Fruit fly (Drosophila melanogaster) whole organism, pupa: Measurements from ENCODE around the gene RpL8.

Source experiments
- CG10348 ChIP-seq: fragments of 200-800 bp; sonication (Bioruptor generic); IDR thresholded peaks from 2 replicates; pipeline ENCODE4 v1.3.6; 2022; ENCODE audit warnings: missing biosample characterization, missing genetic modification characterization
- CG13204 ChIP-seq: fragments of 200-800 bp; sonication (Bioruptor generic); optimal IDR thresholded peaks from 2 replicates; lab custom pipeline; 2018; ENCODE audit warnings: missing biosample characterization, mild to moderate bottlenecking, missing genetic modification characterization, moderate library complexity
- CG15710 ChIP-seq: fragments of 200-800 bp; sonication (Bioruptor generic); optimal IDR thresholded peaks from 2 replicates; lab custom pipeline; 2018; ENCODE audit warnings: missing biosample characterization, mild to moderate bottlenecking, missing genetic modification characterization, moderate library complexity
- CG32121 ChIP-seq: fragments of 200-800 bp; sonication (Bioruptor generic); IDR thresholded peaks from 2 replicates; pipeline ENCODE4 v1.3.6; 2022; ENCODE audit warnings: missing biosample characterization, missing genetic modification characterization
- CG34367 ChIP-seq: fragments of 200-800 bp; sonication (Bioruptor generic); optimal IDR thresholded peaks from 2 replicates; lab custom pipeline; 2018; ENCODE audit warnings: missing biosample characterization, mild to moderate bottlenecking, missing genetic modification characterization
- CG4496 ChIP-seq: fragments of 200-800 bp; sonication (Bioruptor generic); IDR thresholded peaks from 3 replicates; pipeline ENCODE4 v1.3.6; 2022; ENCODE audit warnings: missing biosample characterization, missing genetic modification characterization
- EcR ChIP-seq: fragments of 200-800 bp; sonication (Bioruptor generic); optimal IDR thresholded peaks from 3 replicates; lab custom pipeline; 2019; ENCODE audit warnings: missing biosample characterization, missing genetic modification characterization, mild to moderate bottlenecking, moderate library complexity, missing genetic modification reagents
- gl ChIP-seq: fragments of 200-800 bp; sonication (Bioruptor generic); optimal IDR thresholded peaks from 2 replicates; lab custom pipeline; 2018; ENCODE audit warnings: missing biosample characterization, mild to moderate bottlenecking, missing genetic modification characterization
- rn ChIP-seq: fragments of 200-800 bp; sonication (Bioruptor generic); IDR thresholded peaks from 2 replicates; pipeline ENCODE4 v1.3.6; 2022; ENCODE audit warnings: missing biosample characterization, missing genetic modification characterization

DNA sequence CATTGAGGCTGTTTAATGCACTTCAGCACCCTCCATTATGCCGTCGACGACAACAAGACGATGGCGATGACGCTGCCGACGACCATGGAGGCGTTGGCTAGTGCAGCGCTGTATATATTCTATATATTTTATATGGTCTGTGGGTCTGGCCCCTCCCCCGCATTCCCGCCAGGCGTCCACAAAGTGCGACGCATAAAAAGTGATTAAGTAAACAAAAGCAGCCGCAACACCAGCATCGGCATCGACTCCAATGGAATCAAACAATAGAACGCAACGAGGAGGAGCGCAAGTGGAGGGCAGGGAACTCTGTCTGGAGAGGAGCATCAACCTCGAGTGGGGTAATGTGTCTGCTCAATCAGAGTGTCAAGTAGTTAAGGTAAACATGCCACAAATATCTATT lies 19.0 kb upstream of the RpL8 start:
- TF ChIP-seq rn (GFP tag; lab: Robert Waterston, UW) (no peak), CG15710 (tag; lab: Kevin White, UChicago) (no peak), gl (tag; lab: Kevin White, UChicago) (peak; percentile 20), CG4496 (GFP tag; lab: Robert Waterston, UW) (no peak), CG13204 (GFP tag; lab: Kevin White, UChicago) (peak; percentile 75), CG10348 (GFP tag; lab: Robert Waterston, UW) (no peak), CG34367 (tag; lab: Kevin White, UChicago) (no peak), EcR (GFP tag; lab: Kevin White, UChicago) (peak; percentile 98), CG32121 (GFP tag; lab: Robert Waterston, UW) (no peak)
